Worm (Caenorhabditis elegans) whole organism, dauer: ENCODE data around the gene par-1.

Experiments
- unc-62 ChIP-seq: sonication (generic microtip); optimal IDR thresholded peaks from 2 replicates; lab custom pipeline; 2017; ENCODE audit warnings: missing biosample characterization, missing genetic modification reagents, missing genetic modification characterization

par-1 gene

DNA sequence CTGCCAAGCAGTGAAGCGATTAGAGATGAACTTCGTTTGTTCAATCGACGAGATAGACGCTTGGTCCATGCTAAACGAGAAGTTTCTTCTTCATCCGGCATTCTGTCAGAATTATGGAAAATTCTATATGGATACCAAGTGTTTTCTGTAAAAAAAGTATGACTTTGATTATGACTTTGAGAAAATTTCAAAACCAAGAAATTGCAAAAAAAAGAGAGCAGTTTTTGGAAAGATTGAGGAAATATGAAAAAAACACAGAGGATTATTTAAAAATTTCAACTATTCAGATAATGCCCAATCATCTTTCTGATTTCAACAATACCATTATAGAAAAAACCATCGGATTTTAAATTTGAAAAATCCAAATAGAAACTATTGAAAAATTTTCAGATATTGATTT lies at the start of gene par-1:
TSS of gene par-1 (minus strand) at position 101 of the 400 bp plus-strand sequence.
- TF ChIP-seq unc-62: no peak

DNA sequence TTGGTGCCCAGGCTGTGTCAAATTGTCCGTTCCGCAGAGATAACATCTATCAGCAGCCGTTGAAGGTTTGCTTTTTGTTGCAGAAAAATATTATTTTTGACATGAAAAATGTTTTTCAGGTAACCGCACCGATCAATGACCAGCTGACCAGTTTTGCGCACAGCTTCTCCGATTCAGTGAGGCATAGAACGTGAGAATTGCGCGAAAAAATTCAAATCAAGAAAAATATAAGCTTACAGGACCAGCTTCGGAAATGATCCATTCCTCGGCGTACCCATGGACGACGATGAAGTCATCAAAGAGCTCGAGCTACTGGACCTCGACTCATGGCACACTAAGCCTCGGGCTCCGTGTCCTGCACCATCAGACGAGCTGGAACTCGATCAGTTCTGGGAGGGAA lies 49.3 kb upstream of the par-1 start:
- TF ChIP-seq unc-62: no peak

DNA sequence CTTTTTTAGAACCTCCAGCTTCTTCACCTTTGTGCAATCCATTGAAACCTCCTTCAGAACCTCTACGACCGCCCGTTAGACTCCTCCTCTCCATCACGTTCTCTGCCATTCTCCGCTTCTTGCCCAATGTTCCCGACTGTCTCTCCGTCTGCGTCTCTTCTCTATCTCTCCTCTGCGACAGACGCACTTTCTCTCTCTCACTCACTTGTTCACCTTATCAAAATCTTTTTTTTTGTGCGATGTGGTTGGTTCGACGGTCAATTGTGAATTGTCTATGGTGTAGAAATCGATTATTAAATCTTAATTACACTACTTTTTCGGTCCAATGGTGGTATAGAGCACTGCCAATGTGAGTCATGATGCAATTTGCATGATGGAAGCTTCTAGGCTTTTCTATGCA lies 48.3 kb upstream of the par-1 start, which contains the start of gene atfs-1:
TSS of gene atfs-1 (plus strand) at position 213 of the 400 bp plus-strand sequence.
- no peak for TF ChIP-seq unc-62

DNA sequence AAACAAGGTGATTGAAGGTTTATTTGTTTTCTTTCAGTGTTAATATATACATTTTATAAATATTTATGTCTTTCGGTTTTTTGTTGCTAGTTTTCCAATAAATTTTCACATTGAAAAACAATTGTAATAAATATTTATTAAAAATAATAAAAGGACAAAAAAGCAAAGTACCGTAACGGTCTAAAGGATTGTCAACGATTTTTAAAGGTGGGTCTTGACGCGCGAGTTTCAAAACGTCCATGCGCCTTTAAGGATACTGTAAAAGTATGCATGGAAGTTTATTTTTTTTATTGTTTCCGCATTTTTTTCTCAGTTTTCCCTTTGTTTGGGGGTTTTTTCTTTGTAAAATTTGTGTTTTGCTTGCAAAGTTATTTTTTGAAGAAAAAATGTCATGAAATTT lies 47.7 kb upstream of the par-1 start:
- no peak for TF ChIP-seq unc-62

DNA sequence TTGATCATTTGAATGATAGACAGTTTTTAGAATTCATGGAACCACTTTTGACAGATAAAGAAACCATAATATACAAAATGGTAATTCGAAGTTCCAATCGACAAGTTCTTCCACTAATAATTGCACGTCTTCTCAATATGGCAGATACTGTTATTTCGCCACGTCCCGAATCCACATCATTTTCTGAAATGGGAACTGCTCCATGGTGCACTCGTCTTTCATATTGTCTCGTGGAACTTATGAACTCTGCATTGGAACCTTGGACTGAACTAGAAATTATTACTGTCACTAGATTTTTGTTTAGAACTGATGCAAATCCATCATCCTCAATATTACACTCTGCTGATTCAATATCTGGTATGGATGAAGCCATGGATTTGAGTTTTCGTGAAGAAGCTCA lies 41.9 kb upstream of the par-1 start:
- no peak for TF ChIP-seq unc-62

DNA sequence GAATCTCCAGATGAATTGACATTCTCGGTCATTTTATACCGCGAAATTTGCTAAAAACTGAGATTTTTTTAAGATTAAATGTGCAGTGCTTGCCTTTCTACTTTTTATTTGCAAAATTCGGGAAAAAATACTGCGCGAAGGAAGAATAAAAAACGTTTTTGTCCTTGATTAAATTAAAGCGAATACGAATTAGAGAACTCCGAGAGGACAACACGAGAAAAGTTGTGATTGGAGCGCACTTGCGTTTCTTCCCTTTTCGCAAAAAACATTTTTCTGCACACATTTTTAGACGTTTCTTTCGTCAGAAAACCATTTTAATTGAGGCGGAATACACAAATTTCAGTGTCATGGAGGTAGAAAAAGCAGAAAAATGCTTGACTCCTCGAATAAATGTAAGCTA lies 40.3 kb upstream of the par-1 start, which contains the start of the genes trm-1 and ints-2:
TSS of gene trm-1 (minus strand) at position 175 of the 400 bp plus-strand sequence.
TSS of gene ints-2 (plus strand) at position 249 of the 400 bp plus-strand sequence.
- TF ChIP-seq unc-62: no peak

DNA sequence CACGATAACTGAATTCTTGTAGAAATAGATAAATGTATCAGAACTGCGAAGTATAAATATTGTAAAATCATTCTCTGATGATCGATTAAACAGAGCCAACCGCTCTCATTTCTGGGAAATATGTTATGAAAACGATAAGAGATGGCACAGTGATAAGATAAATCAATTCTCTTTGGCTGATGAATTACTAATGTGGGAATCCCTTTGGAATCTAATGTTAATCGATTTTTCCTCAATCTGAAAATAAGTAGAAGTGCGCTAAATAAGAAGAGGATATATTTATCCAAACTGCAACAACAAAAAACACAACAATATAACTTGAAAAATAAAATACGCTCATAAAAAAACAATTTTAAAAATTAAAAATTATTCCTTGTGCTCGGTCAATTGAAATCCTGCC lies 37.7 kb upstream of the par-1 start, which contains the start of gene cest-2.3:
TSS of gene cest-2.3 (minus strand) at position 101 of the 400 bp plus-strand sequence.
- TF ChIP-seq unc-62: no peak

DNA sequence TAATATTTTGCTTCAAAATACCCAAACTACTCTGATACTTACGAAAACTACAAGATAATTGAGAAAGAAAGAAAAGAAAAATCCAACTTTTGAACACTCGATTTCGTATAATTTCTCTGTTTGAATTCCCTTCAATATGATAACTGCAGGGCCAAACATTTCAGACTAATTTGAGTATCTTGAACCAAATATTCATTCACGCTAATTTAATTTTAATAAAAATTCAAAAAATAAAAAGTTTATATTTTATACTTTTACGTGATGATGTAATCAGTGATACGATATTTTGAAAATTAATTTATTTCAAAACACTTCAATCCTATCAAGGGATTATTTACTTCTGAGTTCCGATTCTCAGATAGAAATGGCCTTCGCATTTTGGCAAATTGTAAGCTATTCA lies 34.8 kb upstream of the par-1 start, which contains the start of gene ZC376.8:
TSS of gene ZC376.8 (plus strand) at position 301 of the 400 bp plus-strand sequence.
- no peak for TF ChIP-seq unc-62

DNA sequence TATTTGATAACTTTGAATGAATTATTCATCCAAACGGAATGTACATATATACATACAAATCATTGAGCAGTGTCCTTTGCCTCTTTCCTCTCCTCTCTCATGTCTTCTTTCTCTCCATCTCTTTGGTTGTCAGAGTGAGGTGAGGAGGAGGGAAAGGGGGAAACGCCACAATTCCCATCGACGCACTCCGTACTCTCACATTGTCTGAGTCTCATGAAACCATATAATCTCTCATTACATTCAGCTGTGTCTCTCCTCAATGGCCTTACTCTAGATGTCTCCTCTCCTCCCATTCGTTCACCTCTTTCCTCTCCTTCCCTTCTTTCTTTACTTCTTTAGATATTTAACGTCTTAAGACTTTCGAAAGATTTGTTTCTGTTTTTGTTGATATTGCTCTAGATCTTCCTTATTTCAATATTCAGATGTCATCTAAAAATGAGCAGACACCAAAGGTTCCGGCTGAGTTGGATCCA lies 32.5 kb upstream of the par-1 start, which contains the start of gene ceh-74:
TSS of gene ceh-74 (plus strand) at position 423 of the 473 bp plus-strand sequence.
- TF ChIP-seq unc-62: no peak

DNA sequence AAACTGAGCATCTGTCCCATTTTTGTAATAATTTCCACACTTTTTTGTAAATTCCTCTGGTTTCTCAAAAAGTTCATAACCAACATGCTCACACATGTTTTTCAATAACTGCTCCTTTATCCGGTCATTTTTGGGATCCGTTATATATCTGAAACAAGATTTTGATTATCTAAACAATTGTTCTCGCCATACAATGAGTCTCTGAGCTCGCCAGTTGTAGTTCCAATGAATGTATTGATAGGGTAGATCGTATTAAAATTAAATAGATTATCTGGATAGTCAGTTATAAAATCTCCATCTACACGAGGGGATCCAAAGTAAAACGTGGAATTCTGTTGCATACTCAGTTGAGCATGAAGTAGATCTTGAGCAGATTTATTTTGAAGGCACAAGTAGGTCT lies 31.4 kb upstream of the par-1 start:
- TF ChIP-seq unc-62: no peak

DNA sequence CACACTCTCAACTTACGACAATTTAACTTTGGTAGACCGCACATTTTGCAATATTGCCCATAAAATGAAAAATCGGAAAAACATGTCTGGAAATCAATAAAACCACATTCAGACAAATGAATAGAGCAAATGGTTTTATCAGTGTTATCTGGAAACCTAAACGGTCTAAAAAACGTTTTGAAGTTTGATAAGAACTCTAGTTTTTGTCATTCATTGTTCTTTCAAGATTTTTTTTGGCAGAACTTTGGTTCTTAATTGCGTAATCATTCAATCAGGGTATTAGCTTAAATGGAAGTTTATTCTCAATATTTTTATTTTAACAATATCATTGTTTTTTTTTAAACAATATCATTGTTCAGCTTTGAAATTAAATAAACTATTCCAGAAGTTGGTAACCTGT lies 30.0 kb upstream of the par-1 start, which contains the start of gene cest-2.2:
TSS of gene cest-2.2 (minus strand) at position 140 of the 400 bp plus-strand sequence.
- TF ChIP-seq unc-62: no peak

DNA sequence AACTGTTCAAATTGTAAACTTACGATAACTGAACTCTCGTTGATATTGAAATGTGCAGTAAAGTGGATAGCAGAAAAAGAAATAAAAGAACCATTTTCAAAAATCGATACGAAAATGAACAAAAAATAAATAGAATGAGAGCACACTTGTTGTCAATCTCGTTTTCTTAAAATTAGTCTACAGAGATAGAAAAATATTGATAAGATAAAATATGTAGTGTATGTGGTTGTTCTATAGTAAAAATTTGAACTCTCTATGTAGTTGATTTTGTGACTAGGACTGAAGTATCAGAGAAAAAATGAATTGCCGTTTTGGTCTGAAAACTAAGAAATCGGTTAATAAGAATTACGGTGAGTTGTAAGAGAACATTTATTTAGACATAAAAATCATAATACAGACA lies 26.1 kb upstream of the par-1 start, which contains the start of gene cest-2.1:
TSS of gene cest-2.1 (minus strand) at position 198 of the 400 bp plus-strand sequence.
- TF ChIP-seq unc-62: no peak

DNA sequence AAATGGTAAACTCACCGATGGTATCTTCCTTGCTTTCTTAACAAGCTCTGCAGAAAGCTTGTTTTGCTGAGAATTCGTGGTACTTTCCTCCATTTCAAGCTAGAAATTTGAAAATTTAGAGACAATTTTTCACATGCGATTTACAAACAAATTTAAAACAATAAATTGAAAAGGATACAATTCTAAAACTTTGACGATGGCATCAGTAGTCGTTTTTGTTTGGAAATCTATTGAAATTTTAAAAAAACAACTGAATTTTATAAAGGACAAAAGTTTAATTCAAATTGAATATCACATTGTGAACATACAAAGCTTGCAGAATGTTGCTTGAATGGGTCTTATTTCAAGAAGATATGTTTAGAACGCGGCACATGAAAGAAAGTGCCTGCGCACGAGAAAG lies 22.5 kb upstream of the par-1 start, which contains the start of gene ocam-1:
TSS of gene ocam-1 (minus strand) at position 101 of the 400 bp plus-strand sequence.
- no peak for TF ChIP-seq unc-62

DNA sequence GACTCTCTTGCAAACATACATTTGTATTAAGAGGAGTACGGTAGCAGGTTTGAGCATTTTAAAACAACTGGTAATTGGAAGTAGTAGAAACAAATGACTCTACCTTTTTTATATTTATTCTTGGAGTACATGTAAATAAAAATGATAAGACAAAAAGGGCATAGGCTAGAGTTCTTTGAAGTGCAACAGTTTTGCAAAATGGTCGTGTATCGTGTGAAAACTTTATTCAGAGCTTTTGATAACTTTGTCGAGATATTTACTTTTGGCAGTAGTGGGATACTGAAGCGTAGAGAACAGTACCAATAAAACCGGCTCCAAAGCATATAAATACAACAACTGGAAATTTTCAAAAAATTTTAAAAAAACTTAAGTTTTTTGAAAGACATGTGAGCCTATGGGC lies 21.5 kb upstream of the par-1 start, which contains the start of gene cest-1.1:
TSS of gene cest-1.1 (minus strand) at position 101 of the 400 bp plus-strand sequence.
- no peak for TF ChIP-seq unc-62

DNA sequence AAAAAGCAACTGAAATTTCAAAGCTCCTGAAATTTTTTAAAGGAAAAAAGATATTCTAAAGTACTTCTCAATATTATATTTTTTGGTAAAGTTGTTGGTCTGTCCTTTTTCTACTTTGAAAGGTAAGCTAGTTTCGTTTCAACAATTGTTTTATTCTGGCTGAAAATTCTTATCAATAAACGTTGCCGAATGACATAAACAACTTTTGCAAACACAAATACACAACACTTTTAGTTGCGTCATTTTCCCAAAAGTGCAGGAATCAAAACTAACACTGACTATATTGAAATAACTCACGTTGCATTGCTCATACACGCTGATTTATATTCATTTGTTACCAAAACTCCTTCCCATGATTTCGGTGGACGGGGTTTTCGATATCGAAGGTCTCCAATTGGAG lies 20.6 kb upstream of the par-1 start:
- TF ChIP-seq unc-62: no peak

DNA sequence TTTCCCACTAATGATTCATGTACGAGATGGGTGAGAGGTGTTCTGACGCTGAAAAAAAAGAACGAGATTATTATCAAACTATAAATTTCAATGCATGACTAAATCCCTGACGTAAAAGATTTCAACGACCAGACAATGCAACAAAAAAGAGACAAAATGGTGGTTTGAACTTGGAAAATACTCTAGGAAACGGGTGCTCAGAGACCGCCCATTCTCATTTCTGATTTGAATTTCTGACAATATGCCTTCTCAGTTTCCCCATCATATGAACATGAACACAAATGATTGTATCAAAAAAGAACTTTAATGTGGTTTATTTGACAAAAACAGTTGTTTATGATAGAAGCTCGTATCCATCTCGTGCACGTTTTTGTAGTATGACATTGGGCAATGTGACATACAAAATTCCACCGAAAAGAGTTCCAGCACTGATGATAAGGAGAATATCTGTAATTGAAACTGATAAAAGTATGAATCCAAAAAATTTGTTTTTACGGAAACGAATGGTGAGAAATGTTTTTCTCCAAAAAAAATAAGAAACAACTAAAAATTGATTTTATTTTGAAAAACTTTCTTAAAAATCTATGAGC lies 17.9 kb upstream of the par-1 start, which contains the start of gene srd-26:
TSS of gene srd-26 (minus strand) at position 51 of the 590 bp plus-strand sequence.
- TF ChIP-seq unc-62: no peak

DNA sequence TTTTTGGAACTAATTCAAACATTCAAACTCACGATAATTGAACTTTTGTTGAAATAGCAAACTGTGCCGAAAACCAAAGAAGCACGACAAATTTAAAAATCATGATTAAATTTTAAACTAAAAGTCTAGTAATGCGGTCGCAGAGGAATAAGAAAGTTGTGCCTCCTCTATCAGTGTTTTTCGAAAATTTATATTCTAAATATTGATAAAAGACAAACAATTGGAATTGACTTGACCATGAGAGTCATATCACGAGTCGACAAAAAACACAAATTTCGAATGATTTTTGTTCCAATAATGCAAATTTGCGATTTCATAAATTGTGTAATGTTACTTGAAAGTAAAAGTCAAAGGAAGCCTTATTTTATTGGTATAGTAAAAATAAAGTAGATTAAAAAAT lies 15.5 kb upstream of the par-1 start, which contains the start of gene cest-1.2:
TSS of gene cest-1.2 (minus strand) at position 165 of the 400 bp plus-strand sequence.
- TF ChIP-seq unc-62: no peak

DNA sequence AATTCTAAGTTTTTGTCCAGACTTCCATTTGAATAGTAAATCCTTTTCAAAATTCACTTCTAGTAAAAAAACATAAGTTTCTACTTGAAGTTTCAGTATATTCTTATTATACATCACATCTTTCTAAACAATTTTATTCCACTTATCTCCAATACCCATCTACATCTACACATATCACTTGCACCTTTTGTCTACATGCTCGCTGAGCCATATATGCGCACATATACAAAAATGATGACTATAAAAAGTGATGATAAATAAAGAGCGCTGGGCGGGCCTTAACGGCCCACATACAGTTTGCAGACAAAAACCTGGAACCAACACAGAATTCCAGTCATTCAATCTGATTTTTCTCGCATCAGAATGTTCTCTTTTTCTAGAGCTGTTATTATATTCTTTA lies 11.3 kb upstream of the par-1 start, which contains the start of gene AH10.2:
TSS of gene AH10.2 (plus strand) at position 301 of the 400 bp plus-strand sequence.
- no peak for TF ChIP-seq unc-62
